Worm (Caenorhabditis elegans) whole organism, L1 larva: Measurements from ENCODE around the gene trx-2.

Experiments used
- fos-1 ChIP-seq: fragments of 150-350 bp; optimal IDR thresholded peaks from 2 replicates; lab custom pipeline; 2014; ENCODE audit warnings: missing biosample characterization, missing genetic modification characterization
- lin-13 ChIP-seq: fragments of 150-350 bp; optimal IDR thresholded peaks from 2 replicates; lab custom pipeline; 2014; ENCODE audit warnings: missing biosample characterization, missing genetic modification reagents, missing genetic modification characterization
- lin-39 ChIP-seq: fragments of 150-350 bp; optimal IDR thresholded peaks from 2 replicates; lab custom pipeline; 2014; ENCODE audit warnings: missing biosample characterization, missing genetic modification reagents, missing genetic modification characterization
- mdl-1 ChIP-seq, 2 experiments: fragments of 150-350 bp; optimal IDR thresholded peaks; 2 replicates each; lab custom pipeline; 2014 to 2017; ENCODE audit warnings: missing biosample characterization in 2 of 2, missing genetic modification characterization in 2 of 2, inconsistent platforms in 1 of 2
- nhr-76 ChIP-seq: sonication (generic microtip); optimal IDR thresholded peaks from 2 replicates; lab custom pipeline; 2017; ENCODE audit warnings: missing biosample characterization, missing genetic modification characterization
- snpc-4 ChIP-seq: fragments of 150-350 bp; optimal IDR thresholded peaks from 2 replicates; lab custom pipeline; 2014; ENCODE audit warnings: missing biosample characterization, missing genetic modification characterization
- ztf-11 ChIP-seq, 2 experiments: sonication (generic microtip); optimal IDR thresholded peaks; 2 replicates each; lab custom pipeline; 2016 to 2017; ENCODE audit warnings: missing genetic modification characterization in 2 of 2, missing biosample characterization in 1 of 2, missing compliant biosample characterization in 1 of 2
- ztf-4 ChIP-seq: fragments of 150-350 bp; optimal IDR thresholded peaks from 2 replicates; lab custom pipeline; 2014; ENCODE audit warnings: missing biosample characterization, missing genetic modification characterization

- TF ChIP-seq ztf-11 (tag; optimal IDR thresholded peaks at IDR 0.05; lab: Kevin White, UChicago) (no peak), snpc-4 (tag; lab: Kevin White, UChicago) (no peak), fos-1 (tag; lab: Kevin White, UChicago) (no peak), ztf-4 (tag; lab: Kevin White, UChicago) (no peak), mdl-1 (tag; optimal IDR thresholded peaks at IDR 0.05; lab: Kevin White, UChicago) (no peak), lin-13 (GFP tag; lab: Kevin White, UChicago) (peak; percentile 6), lin-39 (tag; lab: Kevin White, UChicago) (no peak), nhr-76 (no peak)
Observed at ce11 chrV:10338305-10338992, 24.0 kb downstream of the trx-2 start, which contains the start of gene arx-2.
